Worm (Caenorhabditis elegans): ENCODE results near the gene C29F7.10.

- TF ChIP-seq ceh-27 (GFP tag; optimal IDR thresholded peaks at IDR 0.05): no peak
- no peak for TF ChIP-seq F55B11.4 (tag; optimal IDR thresholded peaks at IDR 0.05; ENCODE audit: borderline replicate concordance, insufficient read depth)
- no peak for TF ChIP-seq B0261.1 (tag; optimal IDR thresholded peaks at IDR 0.05)
- TF ChIP-seq nhr-90 (tag; optimal IDR thresholded peaks at IDR 0.05): no peak
- TF ChIP-seq somi-1 (GFP tag; optimal IDR thresholded peaks at IDR 0.05): no peak
- TF ChIP-seq snpc-4 (GFP tag; optimal IDR thresholded peaks at IDR 0.05): no peak
- no peak for TF ChIP-seq snpc-4 (tag; optimal IDR thresholded peaks at IDR 0.05)
- TF ChIP-seq ets-4 (GFP tag; optimal IDR thresholded peaks at IDR 0.05): no peak
- TF ChIP-seq ekl-4 (GFP tag; IDR thresholded peaks at IDR 0.05): no peak
- TF ChIP-seq ztf-18 (tag; optimal IDR thresholded peaks at IDR 0.05): no peak
- TF ChIP-seq Y56A3A.18 (GFP tag; IDR thresholded peaks at IDR 0.05): no peak
- TF ChIP-seq ztf-28 (GFP tag; IDR thresholded peaks at IDR 0.05): no peak
- TF ChIP-seq efl-1 (GFP tag; optimal IDR thresholded peaks at IDR 0.05): no peak
- TF ChIP-seq nfya-1 (tag; optimal IDR thresholded peaks at IDR 0.05; ENCODE audit: borderline replicate concordance, insufficient read depth): no peak
Measured at ce11 chrX:13380988-13381742, 50.1 kb downstream of the C29F7.10 start.

All from whole organism, young adult.